Worm (Caenorhabditis elegans) whole organism, L2 larva: Measurements from ENCODE around the gene cutl-25.

ENCODE experiments used
- C34F6.9 ChIP-seq: fragments of 150-350 bp; optimal IDR thresholded peaks from 2 replicates; lab custom pipeline; 2014; ENCODE audit warnings: missing biosample characterization, missing genetic modification characterization
- F13H6.1 ChIP-seq: sonication (generic microtip); optimal IDR thresholded peaks from 2 replicates; lab custom pipeline; 2016; ENCODE audit warnings: missing genetic modification characterization, missing compliant biosample characterization
- R02D3.7 ChIP-seq: fragments of 150-350 bp; optimal IDR thresholded peaks from 2 replicates; lab custom pipeline; 2014; ENCODE audit warnings: missing biosample characterization, missing genetic modification characterization
- Y55F3AM.14 ChIP-seq: fragments of 200-800 bp; sonication (Bioruptor generic); optimal IDR thresholded peaks from 2 replicates; lab custom pipeline; 2018; ENCODE audit warnings: mild to moderate bottlenecking, missing genetic modification characterization, missing compliant biosample characterization
- ZK546.5 ChIP-seq: sonication (generic microtip); optimal IDR thresholded peaks from 2 replicates; lab custom pipeline; 2017; ENCODE audit warnings: missing biosample characterization, missing genetic modification characterization
- alr-1 ChIP-seq: fragments of 150-350 bp; optimal IDR thresholded peaks from 2 replicates; lab custom pipeline; 2014; ENCODE audit warnings: missing biosample characterization, missing genetic modification characterization
- aly-2 ChIP-seq: fragments of 150-350 bp; optimal IDR thresholded peaks from 2 replicates; lab custom pipeline; 2014; ENCODE audit warnings: missing biosample characterization, missing genetic modification characterization
- ama-1 ChIP-seq: fragments of 150-350 bp; optimal IDR thresholded peaks from 2 replicates; lab custom pipeline; 2018; ENCODE audit warnings: inconsistent platforms
- blmp-1 ChIP-seq: sonication (generic microtip); optimal IDR thresholded peaks from 2 replicates; lab custom pipeline; 2017; ENCODE audit warnings: missing genetic modification characterization, mild to moderate bottlenecking, missing compliant biosample characterization, antibody characterized with exemption, moderate library complexity; ENCODE audit not compliant: insufficient read depth
- ceh-16 ChIP-seq: fragments of 150-350 bp; optimal IDR thresholded peaks from 2 replicates; lab custom pipeline; 2014; ENCODE audit warnings: missing biosample characterization, missing genetic modification characterization
- ceh-82 ChIP-seq: fragments of 150-350 bp; optimal IDR thresholded peaks from 2 replicates; lab custom pipeline; 2014; ENCODE audit warnings: missing biosample characterization, missing genetic modification characterization
- crh-2 ChIP-seq: sonication (generic microtip); optimal IDR thresholded peaks from 2 replicates; lab custom pipeline; 2017; ENCODE audit warnings: missing biosample characterization, missing genetic modification characterization
- dmd-4 ChIP-seq: sonication (generic microtip); optimal IDR thresholded peaks from 2 replicates; lab custom pipeline; 2017; ENCODE audit warnings: missing biosample characterization, missing genetic modification characterization
- egl-27 ChIP-seq: sonication (generic microtip); optimal IDR thresholded peaks from 3 replicates; lab custom pipeline; 2017; ENCODE audit warnings: missing biosample characterization, missing genetic modification reagents, missing genetic modification characterization
- elt-3 ChIP-seq: sonication (generic microtip); optimal IDR thresholded peaks from 2 replicates; lab custom pipeline; 2017; ENCODE audit warnings: missing biosample characterization, missing genetic modification characterization
- gmeb-1 ChIP-seq: fragments of 150-350 bp; optimal IDR thresholded peaks from 2 replicates; lab custom pipeline; 2014; ENCODE audit warnings: missing biosample characterization, missing genetic modification characterization
- lin-11 ChIP-seq: fragments of 150-350 bp; sonication (generic microtip); optimal IDR thresholded peaks from 2 replicates; lab custom pipeline; 2014; ENCODE audit warnings: missing biosample characterization, missing genetic modification characterization, inconsistent platforms, mixed read lengths
- lin-13 ChIP-seq: fragments of 150-350 bp; optimal IDR thresholded peaks from 2 replicates; lab custom pipeline; 2014; ENCODE audit warnings: missing biosample characterization, missing genetic modification reagents, missing genetic modification characterization
- lin-39 ChIP-seq: fragments of 150-350 bp; optimal IDR thresholded peaks from 2 replicates; lab custom pipeline; 2014; ENCODE audit warnings: missing biosample characterization, missing genetic modification reagents, missing genetic modification characterization
- lsy-2 ChIP-seq, 2 experiments: fragments of 150-350 bp in 1 of 2; sonication (generic microtip) in 1 of 2; optimal IDR thresholded peaks; 2 replicates each; lab custom pipeline; 2014 to 2017; ENCODE audit warnings: missing biosample characterization in 2 of 2, missing genetic modification characterization in 2 of 2
- mab-5 ChIP-seq: fragments of 150-350 bp; optimal IDR thresholded peaks from 2 replicates; lab custom pipeline; 2014; ENCODE audit warnings: missing biosample characterization, missing genetic modification characterization
- mbf-1 ChIP-seq: sonication (generic microtip); optimal IDR thresholded peaks from 2 replicates; lab custom pipeline; 2017; ENCODE audit warnings: missing biosample characterization, missing genetic modification characterization
- mdl-1 ChIP-seq, 2 experiments: fragments of 150-350 bp in 1 of 2; sonication (generic microtip) in 1 of 2; optimal IDR thresholded peaks; 2 replicates each; lab custom pipeline; 2017; ENCODE audit warnings: missing biosample characterization in 2 of 2, missing genetic modification characterization in 2 of 2
- nhr-10 ChIP-seq: sonication (generic microtip); optimal IDR thresholded peaks from 2 replicates; lab custom pipeline; 2017; ENCODE audit warnings: missing biosample characterization, missing genetic modification characterization
- nhr-11 ChIP-seq: fragments of 150-350 bp; optimal IDR thresholded peaks from 2 replicates; lab custom pipeline; 2014; ENCODE audit warnings: missing biosample characterization, missing genetic modification characterization
- nhr-12 ChIP-seq: fragments of 150-350 bp; optimal IDR thresholded peaks from 2 replicates; lab custom pipeline; 2014; ENCODE audit warnings: missing biosample characterization, missing genetic modification characterization
- nhr-129 ChIP-seq: fragments of 150-350 bp; optimal IDR thresholded peaks from 2 replicates; lab custom pipeline; 2014; ENCODE audit warnings: missing biosample characterization, missing genetic modification characterization
- nhr-21 ChIP-seq: fragments of 150-350 bp; optimal IDR thresholded peaks from 2 replicates; lab custom pipeline; 2014; ENCODE audit warnings: missing biosample characterization, missing genetic modification characterization
- nhr-23 ChIP-seq: fragments of 150-350 bp; optimal IDR thresholded peaks from 2 replicates; lab custom pipeline; 2014; ENCODE audit warnings: missing biosample characterization, missing genetic modification reagents, missing genetic modification characterization
- nhr-237 ChIP-seq: fragments of 150-350 bp; optimal IDR thresholded peaks from 2 replicates; lab custom pipeline; 2014; ENCODE audit warnings: missing biosample characterization, missing genetic modification characterization
- nhr-25 ChIP-seq: fragments of 150-350 bp; sonication (generic microtip); optimal IDR thresholded peaks from 3 replicates; lab custom pipeline; 2014; ENCODE audit warnings: missing biosample characterization, missing genetic modification characterization
- peb-1 ChIP-seq: fragments of 150-350 bp; optimal IDR thresholded peaks from 2 replicates; lab custom pipeline; 2014; ENCODE audit warnings: missing biosample characterization, missing genetic modification characterization
- sem-4 ChIP-seq: fragments of 150-350 bp; optimal IDR thresholded peaks from 2 replicates; lab custom pipeline; 2014; ENCODE audit warnings: missing biosample characterization, missing genetic modification reagents, missing genetic modification characterization
- skn-1 ChIP-seq: sonication (generic microtip); optimal IDR thresholded peaks from 2 replicates; lab custom pipeline; 2017; ENCODE audit warnings: missing biosample characterization, missing genetic modification characterization
- sma-3 ChIP-seq: sonication (generic microtip); optimal IDR thresholded peaks from 2 replicates; lab custom pipeline; 2016; ENCODE audit warnings: missing genetic modification reagents, missing genetic modification characterization, missing compliant biosample characterization
- sma-9 ChIP-seq, 2 experiments: fragments of 150-350 bp in 1 of 2; sonication (generic microtip) in 1 of 2; optimal IDR thresholded peaks; 2 replicates each; lab custom pipeline; 2014 to 2016; ENCODE audit warnings: missing genetic modification characterization in 2 of 2, mild to moderate bottlenecking in 1 of 2, missing biosample characterization in 1 of 2, missing compliant biosample characterization in 1 of 2, missing genetic modification reagents in 1 of 2, moderate library complexity in 1 of 2
- snpc-4 ChIP-seq: fragments of 150-350 bp; optimal IDR thresholded peaks from 2 replicates; lab custom pipeline; 2014; ENCODE audit warnings: missing biosample characterization, missing genetic modification characterization
- unc-62 ChIP-seq: fragments of 150-350 bp; optimal IDR thresholded peaks from 2 replicates; lab custom pipeline; 2014; ENCODE audit warnings: missing biosample characterization, missing genetic modification reagents, missing genetic modification characterization
- zag-1 ChIP-seq: fragments of 150-350 bp; optimal IDR thresholded peaks from 2 replicates; lab custom pipeline; 2014; ENCODE audit warnings: missing biosample characterization, missing genetic modification characterization
- ztf-11 ChIP-seq: sonication (generic microtip); optimal IDR thresholded peaks from 2 replicates; lab custom pipeline; 2017; ENCODE audit warnings: missing biosample characterization, missing genetic modification characterization
- ztf-4 ChIP-seq: fragments of 150-350 bp; optimal IDR thresholded peaks from 2 replicates; lab custom pipeline; 2014; ENCODE audit warnings: missing biosample characterization, missing genetic modification characterization

cutl-25 gene

DNA sequence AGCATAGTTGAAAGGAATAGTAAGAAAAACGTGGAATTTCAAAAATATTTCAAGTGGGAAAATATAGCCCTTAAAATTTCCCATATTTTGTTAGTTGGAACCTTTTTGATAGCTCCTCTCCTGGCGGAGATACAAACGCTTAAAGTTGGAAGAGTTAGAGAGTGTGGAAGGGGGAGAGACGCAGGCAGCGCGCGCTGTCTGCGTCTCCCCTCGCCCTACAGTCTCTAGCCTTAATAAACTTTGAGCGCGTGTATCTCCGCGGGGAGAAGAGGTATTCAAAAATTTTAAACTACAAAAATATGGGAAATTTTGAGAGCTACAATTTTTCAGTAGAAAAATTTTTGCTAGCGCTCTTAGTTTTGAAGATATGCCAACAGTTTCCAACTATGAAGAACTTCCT, 17.6 kb upstream of the cutl-25 start:
- no peak for TF ChIP-seq sem-4 (tag; lab: Kevin White, UChicago)

DNA sequence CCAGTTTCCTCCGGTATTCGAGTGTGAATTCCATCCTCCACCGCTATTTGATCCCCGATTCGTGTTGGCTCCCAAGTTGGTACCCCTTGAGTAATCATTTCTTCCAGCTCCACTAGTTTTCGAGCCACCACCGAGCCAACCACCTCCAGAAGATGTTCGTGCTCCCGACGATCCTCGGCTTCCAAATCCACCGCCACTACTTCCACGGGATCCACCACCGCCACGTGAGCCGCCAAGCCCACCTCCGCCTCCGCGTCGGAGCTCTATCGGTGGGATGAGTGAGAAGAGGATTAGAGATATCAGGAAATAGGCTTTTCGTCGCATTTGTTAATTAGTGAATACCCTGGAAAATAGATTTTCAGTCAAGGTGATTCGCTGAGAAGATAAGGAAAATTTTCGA, 17.1 kb upstream of the cutl-25 start, which contains the start of gene H06I04.6:
TSS of gene H06I04.6 (minus strand) at position 345 of the 400 bp plus-strand sequence.
- TF ChIP-seq nhr-23 (no peak), ztf-4 (tag; lab: Kevin White, UChicago) (no peak), gmeb-1 (tag; lab: Kevin White, UChicago) (no peak), aly-2 (tag; lab: Kevin White, UChicago) (no peak), ZK546.5 (no peak), skn-1 (tag; lab: Kevin White, UChicago) (no peak), nhr-11 (tag; lab: Kevin White, UChicago) (no peak), nhr-10 (no peak), unc-62 (GFP tag; lab: Kevin White, UChicago) (no peak), ztf-11 (tag; lab: Kevin White, UChicago) (no peak), zag-1 (no peak)

DNA sequence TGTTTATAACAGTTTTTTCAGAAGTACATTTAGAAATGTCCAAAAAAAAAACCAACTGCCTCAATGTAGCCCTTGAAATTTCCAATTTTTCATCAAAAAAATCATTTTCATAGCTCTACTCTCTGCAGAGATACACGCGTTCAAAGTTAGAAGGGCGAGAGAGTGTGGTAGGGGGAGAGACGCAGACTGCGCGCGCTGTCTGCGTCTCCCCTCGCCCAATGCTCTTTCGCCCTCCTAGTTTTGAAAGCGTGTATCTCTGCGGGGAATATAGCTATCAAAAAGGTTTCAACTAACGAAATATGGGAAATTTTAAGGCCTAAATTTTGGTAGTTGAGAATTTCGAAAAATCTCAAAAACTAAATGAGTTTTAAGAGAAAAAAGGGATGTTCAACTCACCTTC, 16.6 kb upstream of the cutl-25 start:
- TF ChIP-seq gmeb-1 (tag; lab: Kevin White, UChicago) (no peak), Y55F3AM.14 (GFP tag; lab: Kevin White, UChicago) (no peak), nhr-12 (tag; lab: Kevin White, UChicago) (no peak), C34F6.9 (tag; lab: Kevin White, UChicago) (no peak), F13H6.1 (tag; lab: Kevin White, UChicago) (no peak), alr-1 (no peak), sma-3 (GFP tag; lab: Kevin White, UChicago) (no peak), ztf-11 (tag; lab: Kevin White, UChicago) (no peak), egl-27 (tag; lab: Kevin White, UChicago) (no peak), nhr-129 (tag; lab: Kevin White, UChicago) (no peak), ceh-82 (no peak)

DNA sequence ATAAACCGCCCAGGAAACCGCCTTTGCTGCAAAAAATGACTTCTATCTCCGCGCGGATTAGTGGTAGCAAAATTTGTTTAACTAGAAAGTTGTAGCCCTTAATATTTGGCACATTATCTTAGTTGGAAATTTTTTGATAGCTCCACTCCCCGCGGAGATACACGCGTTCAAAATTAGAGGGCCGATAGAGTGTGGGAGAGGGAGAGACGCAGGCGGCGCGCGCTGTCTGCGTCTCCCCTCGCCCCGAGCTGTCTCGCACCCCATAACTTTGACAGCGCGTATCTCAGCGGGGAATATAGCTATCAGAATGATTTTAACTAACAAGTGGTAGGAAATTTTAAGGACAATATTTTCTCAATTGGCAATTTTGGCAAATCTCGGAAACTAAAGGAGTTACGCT, 16.1 kb upstream of the cutl-25 start:
- TF ChIP-seq ztf-11 (tag; lab: Kevin White, UChicago) (no peak), peb-1 (tag; lab: Kevin White, UChicago) (no peak), nhr-129 (tag; lab: Kevin White, UChicago) (no peak), R02D3.7 (tag; lab: Kevin White, UChicago) (no peak), mdl-1 (tag; optimal IDR thresholded peaks at IDR 0.05; lab: Kevin White, UChicago) (no peak), ceh-82 (no peak), skn-1 (tag; lab: Kevin White, UChicago) (no peak), lin-39 (tag; lab: Kevin White, UChicago) (no peak), nhr-23 (no peak), nhr-237 (tag; lab: Kevin White, UChicago) (no peak), lin-13 (GFP tag; lab: Kevin White, UChicago) (no peak), ceh-16 (tag; lab: Kevin White, UChicago) (no peak), mab-5 (tag; lab: Kevin White, UChicago) (no peak), dmd-4 (tag; lab: Kevin White, UChicago) (no peak), nhr-25 (tag; lab: Kevin White, UChicago) (no peak), snpc-4 (tag; lab: Kevin White, UChicago) (no peak)

DNA sequence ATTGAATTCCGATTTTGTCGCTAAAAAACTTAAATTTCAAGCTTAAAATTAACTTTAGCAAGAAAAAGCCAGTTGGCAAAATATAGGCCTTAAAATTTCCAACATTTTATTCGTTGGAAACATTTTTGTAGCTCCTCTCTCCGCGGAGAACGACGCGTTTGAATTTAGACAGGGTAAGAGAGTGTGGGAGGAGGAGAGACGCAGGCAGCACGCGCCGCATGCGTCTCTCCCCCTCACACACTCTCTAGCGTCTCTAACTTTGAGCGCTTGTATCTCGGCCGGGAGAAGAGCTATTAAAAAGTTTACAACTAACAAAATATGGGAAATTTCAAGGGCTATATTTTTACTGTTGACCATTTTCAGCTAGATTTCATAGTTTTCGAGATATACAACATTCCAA, 14.3 kb upstream of the cutl-25 start:
- TF ChIP-seq elt-3 (tag; lab: Kevin White, UChicago) = no peak
- no peak for TF ChIP-seq dmd-4 (tag; lab: Kevin White, UChicago)
- TF ChIP-seq mbf-1 = no peak
- no peak for TF ChIP-seq nhr-129 (tag; lab: Kevin White, UChicago)
- TF ChIP-seq Y55F3AM.14 (GFP tag; lab: Kevin White, UChicago) = no peak
- no peak for TF ChIP-seq ZK546.5
- TF ChIP-seq crh-2 (tag; lab: Kevin White, UChicago) = no peak
- TF ChIP-seq blmp-1 = no peak
- no peak for TF ChIP-seq lin-11 (tag; lab: Kevin White, UChicago)
- no peak for TF ChIP-seq nhr-21
- no peak for TF ChIP-seq lsy-2 (tag; optimal IDR thresholded peaks at IDR 0.05; lab: Kevin White, UChicago)
- TF ChIP-seq ama-1 (lab: Kevin White, UChicago) = no peak
- TF ChIP-seq sma-9 (GFP tag; optimal IDR thresholded peaks at IDR 0.05; lab: Kevin White, UChicago) = no peak
- TF ChIP-seq sma-9 (tag; optimal IDR thresholded peaks at IDR 0.05; lab: Kevin White, UChicago) = no peak
- TF ChIP-seq lin-39 (tag; lab: Kevin White, UChicago) = no peak
- no peak for TF ChIP-seq nhr-12 (tag; lab: Kevin White, UChicago)
- TF ChIP-seq, all 48 proteins: peak for 0
